Worm (Caenorhabditis elegans): ENCODE results near the gene T10D4.19.

DNA sequence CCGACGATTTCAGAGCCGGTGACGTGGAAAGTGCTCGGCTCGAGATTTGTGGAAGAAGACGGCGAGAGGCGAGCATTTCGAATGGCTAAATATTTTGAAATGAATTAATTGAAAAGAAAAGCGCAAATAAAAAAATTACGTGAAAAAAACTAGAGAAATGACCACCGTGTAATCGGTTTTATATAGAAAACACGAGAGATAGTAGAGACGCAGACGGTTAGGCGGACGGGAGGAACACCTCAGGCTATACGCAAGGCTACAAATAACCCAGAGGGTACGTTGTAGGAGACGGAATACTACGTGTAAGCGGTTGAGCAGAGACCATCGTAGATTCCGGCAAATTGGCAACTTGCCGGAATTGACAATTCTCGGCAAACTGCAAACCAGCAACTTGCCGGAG lies 40.6 kb upstream of the T10D4.19 start, which contains the start of gene Y25C1A.13:
- TF ChIP-seq K02D7.2 (tag; optimal IDR thresholded peaks at IDR 0.05) (no peak), fkh-6 (tag; optimal IDR thresholded peaks at IDR 0.05) (no peak), elt-4 (tag; optimal IDR thresholded peaks at IDR 0.05) (no peak), rnt-1 (tag; optimal IDR thresholded peaks at IDR 0.05) (no peak), nhr-11 (tag; optimal IDR thresholded peaks at IDR 0.05) (no peak), dve-1 (tag; optimal IDR thresholded peaks at IDR 0.05) (no peak), fax-1 (tag; optimal IDR thresholded peaks at IDR 0.05) (no peak)

All from whole organism, late embryonic.